Fruit fly (Drosophila melanogaster) whole organism, wandering third instar larva: Measurements from ENCODE around the gene Gr9a.
A peak's percentile ranks its signal among the peaks of the same experiment; 100 is the strongest.

Experiments used
- Abd-B ChIP-seq: fragments of >200 bp; optimal IDR thresholded peaks from 2 replicates; lab custom pipeline; 2017; ENCODE audit warnings: missing biosample characterization, missing genetic modification characterization
- CG32264 ChIP-seq: fragments of 200-800 bp; sonication (Bioruptor generic); optimal IDR thresholded peaks from 2 replicates; lab custom pipeline; 2016; ENCODE audit warnings: missing biosample characterization, missing genetic modification characterization
- CG9705 ChIP-seq: fragments of 200-800 bp; sonication (Bioruptor generic); optimal IDR thresholded peaks from 2 replicates; lab custom pipeline; 2018; ENCODE audit warnings: missing biosample characterization, mild to moderate bottlenecking, missing genetic modification characterization
- CrebA ChIP-seq: fragments of 200-800 bp; sonication (Bioruptor generic); optimal IDR thresholded peaks from 2 replicates; lab custom pipeline; 2016; ENCODE audit warnings: missing biosample characterization, mild to moderate bottlenecking, missing genetic modification characterization, borderline replicate concordance
- Dfd ChIP-seq: fragments of >200 bp; optimal IDR thresholded peaks from 2 replicates; lab custom pipeline; 2017; ENCODE audit warnings: missing biosample characterization, missing genetic modification characterization
- Dif ChIP-seq: fragments of 200-275, 200-300 bp; sonication (Bioruptor generic); optimal IDR thresholded peaks from 2 replicates; lab custom pipeline; 2018; ENCODE audit warnings: missing biosample characterization, missing genetic modification characterization; ENCODE audit not compliant: partially characterized antibody
- HLH106 ChIP-seq: fragments of 200-800 bp; optimal IDR thresholded peaks from 3 replicates; lab custom pipeline; 2019; ENCODE audit warnings: missing biosample characterization, mild to moderate bottlenecking, missing genetic modification characterization, moderate library complexity
- Hnf4 ChIP-seq: fragments of 200-800 bp; sonication (Bioruptor generic); optimal IDR thresholded peaks from 2 replicates; lab custom pipeline; 2016; ENCODE audit warnings: missing biosample characterization, mild to moderate bottlenecking, missing genetic modification characterization
- Hr78 ChIP-seq: fragments of >200 bp; optimal IDR thresholded peaks from 2 replicates; lab custom pipeline; 2017; ENCODE audit warnings: missing biosample characterization, missing genetic modification characterization
- Jra ChIP-seq: sonication (Bioruptor generic); optimal IDR thresholded peaks from 2 replicates; lab custom pipeline; 2016; ENCODE audit warnings: missing biosample characterization, missing genetic modification characterization
- Mio ChIP-seq: sonication (Bioruptor generic); optimal IDR thresholded peaks from 2 replicates; lab custom pipeline; 2016; ENCODE audit warnings: missing biosample characterization, missing genetic modification characterization
- Myc ChIP-seq: fragments of >200 bp; optimal IDR thresholded peaks from 2 replicates; lab custom pipeline; 2017
- N ChIP-seq: fragments of >200 bp; optimal IDR thresholded peaks from 2 replicates; lab custom pipeline; 2018; ENCODE audit warnings: missing biosample characterization, missing external identifiers, missing genetic modification characterization
- OdsH ChIP-seq: fragments of 200-800 bp; sonication (Bioruptor generic); optimal IDR thresholded peaks from 2 replicates; lab custom pipeline; 2016; ENCODE audit warnings: missing biosample characterization, mild to moderate bottlenecking, missing genetic modification characterization
- Rel ChIP-seq, 2 experiments: fragments of 200-800 bp; sonication (Bioruptor generic) in 1 of 2; optimal IDR thresholded peaks; 2 replicates in 1 of 2; 3 replicates in 1 of 2; lab custom pipeline; 2016 to 2019; ENCODE audit warnings: mild to moderate bottlenecking in 2 of 2, missing biosample characterization in 2 of 2, missing genetic modification characterization in 2 of 2, moderate library complexity in 1 of 2
- Sp1 ChIP-seq: fragments of 200-800 bp; sonication (Bioruptor generic); optimal IDR thresholded peaks from 3 replicates; lab custom pipeline; 2019; ENCODE audit warnings: missing biosample characterization, mild to moderate bottlenecking, missing genetic modification characterization, moderate library complexity
- Vsx2 ChIP-seq: fragments of 200-300, 225-300 bp; sonication (Bioruptor generic); optimal IDR thresholded peaks from 2 replicates; lab custom pipeline; 2018; ENCODE audit warnings: missing biosample characterization, missing genetic modification characterization; ENCODE audit not compliant: partially characterized antibody
- br ChIP-seq: fragments of 200-800 bp; sonication (Bioruptor generic); optimal IDR thresholded peaks from 2 replicates; lab custom pipeline; 2016; ENCODE audit warnings: missing biosample characterization, missing genetic modification characterization
- brk ChIP-seq: fragments of 200-800 bp; sonication (Bioruptor generic); optimal IDR thresholded peaks from 2 replicates; lab custom pipeline; 2016; ENCODE audit warnings: missing biosample characterization, mild to moderate bottlenecking, missing genetic modification characterization
- dl ChIP-seq, 2 experiments: fragments of 175-275, 200-275 bp in 1 of 2; fragments of 200-275 bp in 1 of 2; sonication (Bioruptor generic); optimal IDR thresholded peaks; lab custom pipeline; 2018; ENCODE audit warnings: mild to moderate bottlenecking in 2 of 2, missing biosample characterization in 2 of 2, missing genetic modification characterization in 2 of 2, moderate library complexity in 2 of 2; ENCODE audit not compliant: partially characterized antibody in 2 of 2, insufficient read depth in 1 of 2
- dmrt93B ChIP-seq: fragments of 200-800 bp; sonication (Bioruptor generic); optimal IDR thresholded peaks from 2 replicates; lab custom pipeline; 2018; ENCODE audit warnings: missing biosample characterization, mild to moderate bottlenecking, missing genetic modification characterization
- dsf ChIP-seq: sonication (Bioruptor generic); optimal IDR thresholded peaks from 2 replicates; lab custom pipeline; 2016; ENCODE audit warnings: missing biosample characterization, missing genetic modification characterization, borderline replicate concordance
- ey ChIP-seq: fragments of 200-800 bp; sonication (Bioruptor generic); optimal IDR thresholded peaks from 2 replicates; lab custom pipeline; 2016; ENCODE audit warnings: missing biosample characterization, missing genetic modification characterization
- foxo ChIP-seq, 2 experiments: fragments of 200-800 bp; sonication (Bioruptor generic); optimal IDR thresholded peaks; 2 replicates in 1 of 2; 3 replicates in 1 of 2; lab custom pipeline; 2016 to 2017; ENCODE audit warnings: missing biosample characterization in 2 of 2, missing genetic modification characterization in 2 of 2
- fru ChIP-seq: fragments of 200-800 bp; sonication (Bioruptor generic); optimal IDR thresholded peaks from 3 replicates; lab custom pipeline; 2016; ENCODE audit warnings: missing biosample characterization, mild to moderate bottlenecking, missing genetic modification characterization
- h ChIP-seq: fragments of 200-800 bp; sonication (Bioruptor generic); optimal IDR thresholded peaks from 3 replicates; lab custom pipeline; 2016; ENCODE audit warnings: missing biosample characterization, mild to moderate bottlenecking, missing genetic modification characterization
- jim ChIP-seq: fragments of 175-275, 200-325 bp; sonication (Bioruptor generic); optimal IDR thresholded peaks from 2 replicates; lab custom pipeline; 2016; ENCODE audit warnings: missing biosample characterization, mild to moderate bottlenecking, missing genetic modification characterization
- lola ChIP-seq: fragments of >200 bp; optimal IDR thresholded peaks from 2 replicates; lab custom pipeline; 2017; ENCODE audit warnings: missing biosample characterization, missing genetic modification characterization
- pan ChIP-seq: fragments of >200 bp; optimal IDR thresholded peaks from 2 replicates; lab custom pipeline; 2017
- psq ChIP-seq: fragments of 200-800 bp; sonication (Bioruptor generic); optimal IDR thresholded peaks from 3 replicates; lab custom pipeline; 2017; ENCODE audit warnings: missing biosample characterization, mild to moderate bottlenecking, missing genetic modification characterization, moderate library complexity
- rgr ChIP-seq: fragments of 200-800 bp; sonication (Bioruptor generic); optimal IDR thresholded peaks from 3 replicates; lab custom pipeline; 2016; ENCODE audit warnings: missing biosample characterization, mild to moderate bottlenecking, missing genetic modification characterization
- sage ChIP-seq: fragments of 200-800 bp; sonication (Bioruptor generic); optimal IDR thresholded peaks from 2 replicates; lab custom pipeline; 2016; ENCODE audit warnings: missing biosample characterization, mild to moderate bottlenecking, missing genetic modification characterization
- sv ChIP-seq: fragments of 200-800 bp; sonication (Bioruptor generic); optimal IDR thresholded peaks from 3 replicates; lab custom pipeline; 2016; ENCODE audit warnings: missing biosample characterization, missing genetic modification characterization
- tai ChIP-seq: sonication (Bioruptor generic); optimal IDR thresholded peaks from 2 replicates; lab custom pipeline; 2016; ENCODE audit warnings: missing biosample characterization, missing genetic modification characterization
- usp ChIP-seq: fragments of >200 bp; optimal IDR thresholded peaks from 2 replicates; lab custom pipeline; 2017; ENCODE audit warnings: missing biosample characterization, missing genetic modification characterization
- woc ChIP-seq: sonication (Bioruptor generic); optimal IDR thresholded peaks from 2 replicates; lab custom pipeline; 2016; ENCODE audit warnings: missing biosample characterization, mild to moderate bottlenecking, missing genetic modification characterization

The Gr9a gene

dm6 chrX:10092796-10093195, 31.4 kb downstream of the Gr9a start:
- no peak for TF ChIP-seq Jra
- no peak for TF ChIP-seq dsf (GFP tag; lab: Kevin White, UChicago)
- TF ChIP-seq Abd-B (GFP tag; lab: Kevin White, UChicago): no peak
- no peak for TF ChIP-seq pan
- TF ChIP-seq foxo (GFP tag; optimal IDR thresholded peaks at IDR 0.05; lab: Kevin White, UChicago): no peak
- TF ChIP-seq lola: no peak
- no peak for TF ChIP-seq sage
- TF ChIP-seq brk: no peak
- TF ChIP-seq HLH106 (tag; lab: Kevin White, UChicago): no peak
- no peak for TF ChIP-seq Rel (GFP tag; optimal IDR thresholded peaks at IDR 0.05; lab: Kevin White, UChicago)
- no peak for TF ChIP-seq Rel (tag; optimal IDR thresholded peaks at IDR 0.05; lab: Kevin White, UChicago)
- TF ChIP-seq Mio (GFP tag; lab: Kevin White, UChicago): no peak
- no peak for TF ChIP-seq br (GFP tag; lab: Kevin White, UChicago)
- no peak for TF ChIP-seq Dfd (GFP tag; lab: Kevin White, UChicago)
- TF ChIP-seq woc (GFP tag; lab: Kevin White, UChicago): no peak
- no peak for TF ChIP-seq tai
- TF ChIP-seq Myc (lab: Kevin White, UChicago): no peak

DNA sequence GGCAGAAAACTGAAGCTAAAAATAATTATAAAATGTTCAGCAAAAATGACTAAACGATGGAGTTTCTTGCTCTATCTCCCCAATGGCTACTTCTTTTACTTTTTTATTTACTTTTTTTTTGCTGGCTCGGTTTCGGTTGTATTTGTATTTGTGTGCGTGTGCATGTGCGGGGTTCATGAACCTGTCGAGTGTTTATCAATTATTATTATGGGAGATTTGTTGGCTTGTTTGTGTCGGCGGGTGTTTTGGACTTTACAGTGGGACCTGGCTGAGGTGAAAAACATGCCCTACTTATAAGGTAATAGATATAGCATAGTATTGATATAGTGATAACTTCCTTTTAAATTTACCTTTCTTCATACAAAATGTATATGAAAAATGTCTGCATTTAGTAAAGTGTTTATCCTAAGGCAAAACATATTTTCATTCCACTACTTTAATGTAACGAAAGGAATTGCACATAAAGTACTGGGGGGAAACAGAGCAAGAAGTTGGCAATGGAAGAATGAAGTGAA, 42.2 kb downstream of the Gr9a start:
- peak; percentile 17 for TF ChIP-seq rgr
- TF ChIP-seq h (GFP tag; lab: Kevin White, UChicago): peak; percentile 11
- TF ChIP-seq ey: peak; percentile 36
- TF ChIP-seq Myc (lab: Kevin White, UChicago): no peak
- peak in 1 of 2 experiments; percentile 23 for TF ChIP-seq foxo (GFP tag; optimal IDR thresholded peaks at IDR 0.05; lab: Kevin White, UChicago)
- TF ChIP-seq psq (GFP tag; lab: Kevin White, UChicago): peak; percentile 49
- TF ChIP-seq woc (GFP tag; lab: Kevin White, UChicago): peak; percentile 3
- TF ChIP-seq HLH106 (tag; lab: Kevin White, UChicago): peak; percentile 52
- no peak for TF ChIP-seq lola
- no peak for TF ChIP-seq Hr78 (GFP tag; lab: Kevin White, UChicago)
- no peak for TF ChIP-seq Rel (GFP tag; optimal IDR thresholded peaks at IDR 0.05; lab: Kevin White, UChicago)
- no peak for TF ChIP-seq Rel (tag; optimal IDR thresholded peaks at IDR 0.05; lab: Kevin White, UChicago)
- peak; percentile 3 for TF ChIP-seq br (GFP tag; lab: Kevin White, UChicago)

DNA sequence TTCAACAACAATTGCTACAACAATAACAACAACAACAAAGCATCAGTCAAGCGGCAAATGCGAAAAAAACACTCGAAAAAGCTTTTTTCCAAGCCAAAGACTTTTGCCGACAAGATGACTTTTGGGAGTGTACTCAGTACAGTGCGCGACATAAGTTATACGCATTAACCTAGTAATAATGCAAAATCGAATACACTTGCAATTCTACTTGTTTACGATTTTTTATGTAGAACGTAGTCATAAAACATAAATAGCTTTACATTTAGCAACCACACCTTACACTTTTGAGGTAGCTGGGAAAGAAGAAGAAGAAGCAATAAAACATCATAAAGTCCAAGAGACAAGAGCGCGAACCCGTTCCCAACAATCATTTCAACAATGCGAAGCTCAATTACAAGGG, 43.0 kb downstream of the Gr9a start:
- TF ChIP-seq Sp1 (GFP tag; lab: Kevin White, UChicago) (peak; percentile 42), Vsx2 (GFP tag; lab: Kevin White, UChicago) (no peak), fru (peak; percentile 50), ey (peak; percentile 47), br (GFP tag; lab: Kevin White, UChicago) (peak; percentile 20), Abd-B (GFP tag; lab: Kevin White, UChicago) (no peak), Hnf4 (GFP tag; lab: Kevin White, UChicago) (peak; percentile 19), dl (GFP tag; optimal IDR thresholded peaks at IDR 0.05; lab: Kevin White, UChicago; ENCODE audit: insufficient read depth in 1 of 2, partially characterized antibody in 2 of 2) (no peak), Dfd (GFP tag; lab: Kevin White, UChicago) (no peak), pan (no peak), sv (GFP tag; lab: Kevin White, UChicago) (no peak), sage (no peak), Myc (lab: Kevin White, UChicago) (no peak), Dif (no peak), HLH106 (tag; lab: Kevin White, UChicago) (peak; percentile 77), brk (no peak), Hr78 (GFP tag; lab: Kevin White, UChicago) (no peak), dmrt93B (peak; percentile 30), foxo (GFP tag; optimal IDR thresholded peaks at IDR 0.05; lab: Kevin White, UChicago) (peak in 1 of 2 experiments; percentile 57), N (GFP tag; lab: Kevin White, UChicago) (no peak), Mio (GFP tag; lab: Kevin White, UChicago) (no peak), Rel (GFP tag; optimal IDR thresholded peaks at IDR 0.05; lab: Kevin White, UChicago) (no peak), Rel (tag; optimal IDR thresholded peaks at IDR 0.05; lab: Kevin White, UChicago) (no peak), lola (no peak), CG32264 (GFP tag; lab: Kevin White, UChicago) (peak; percentile 9), jim (GFP tag; lab: Kevin White, UChicago) (no peak), CrebA (GFP tag; lab: Kevin White, UChicago) (no peak), woc (GFP tag; lab: Kevin White, UChicago) (peak; percentile 29), rgr (peak; percentile 38), dsf (GFP tag; lab: Kevin White, UChicago) (no peak), OdsH (GFP tag; lab: Kevin White, UChicago) (peak; percentile 32), h (GFP tag; lab: Kevin White, UChicago) (peak; percentile 60), CG9705 (GFP tag; lab: Kevin White, UChicago) (no peak), Jra (no peak), usp (GFP tag; lab: Kevin White, UChicago) (no peak), tai (no peak)
